Comparison of ENCODE assay signal across 6 worm cellular contexts in genomic region chrIII:8688438-8688946, ce11.
TF ChIP-seq lines count a peak whose summit lies in the region.

Gene hadb-1, minus strand, starts transcription at chrIII:8688488.

TF ChIP-seq in whole organism, L1 larva, 84 proteins besides CTCF, POLR2A, EP300 and RAD21 (continues in another document):
- TF ChIP-seq elt-3 (tag; optimal IDR thresholded peaks at IDR 0.05; lab: Kevin White, UChicago), result peak in 1 of 6 experiments; percentile 66
- TF ChIP-seq nhr-20 (tag; optimal IDR thresholded peaks at IDR 0.05; lab: Kevin White, UChicago), result peak; percentile 54
- TF ChIP-seq efl-1 (optimal IDR thresholded peaks at IDR 0.05; lab: Kevin White, UChicago), result no peak
- peak in 1 of 2 experiments; percentile 53 for TF ChIP-seq efl-1 (GFP tag; optimal IDR thresholded peaks at IDR 0.05 in 1 of 2; lab: Kevin White, UChicago)
- TF ChIP-seq lin-35 (GFP tag; optimal IDR thresholded peaks at IDR 0.05; lab: Kevin White, UChicago), result peak in 1 of 2 experiments; percentile 28
- TF ChIP-seq ztf-4 (tag; optimal IDR thresholded peaks at IDR 0.05; lab: Kevin White, UChicago), result no peak
- TF ChIP-seq dpl-1 (GFP tag; optimal IDR thresholded peaks at IDR 0.05; lab: Kevin White, UChicago), result peak in 1 of 3 experiments; percentile 19
- no peak for TF ChIP-seq skn-1 (tag; optimal IDR thresholded peaks at IDR 0.05; lab: Kevin White, UChicago)
- no peak for TF ChIP-seq ceh-63 (GFP tag; optimal IDR thresholded peaks at IDR 0.05; lab: Kevin White, UChicago)
- peak; percentile 81 for TF ChIP-seq lin-14 (GFP tag; optimal IDR thresholded peaks at IDR 0.05; lab: Kevin White, UChicago)
- TF ChIP-seq nhr-71 (tag; optimal IDR thresholded peaks at IDR 0.05; lab: Kevin White, UChicago), result peak; percentile 38
- no peak for TF ChIP-seq ceh-82 (tag; optimal IDR thresholded peaks at IDR 0.05; lab: Kevin White, UChicago)
- no peak for TF ChIP-seq lin-39 (tag; optimal IDR thresholded peaks at IDR 0.05; lab: Kevin White, UChicago)
- no peak for TF ChIP-seq zip-4 (GFP tag; optimal IDR thresholded peaks at IDR 0.05; lab: Kevin White, UChicago)
- TF ChIP-seq F16B12.6 (tag; optimal IDR thresholded peaks at IDR 0.05; lab: Kevin White, UChicago), result no peak

TF ChIP-seq in whole organism, L2 larva, 48 proteins besides CTCF, POLR2A, EP300 and RAD21 (continues in another document):
- no peak for TF ChIP-seq elt-3 (tag; optimal IDR thresholded peaks at IDR 0.05; lab: Kevin White, UChicago)
- peak; percentile 60 for TF ChIP-seq nhr-25 (tag; optimal IDR thresholded peaks at IDR 0.05; lab: Kevin White, UChicago)
- TF ChIP-seq nhr-6 (tag; optimal IDR thresholded peaks at IDR 0.05; lab: Kevin White, UChicago), result no peak
- no peak for TF ChIP-seq ceh-82 (tag; optimal IDR thresholded peaks at IDR 0.05; lab: Kevin White, UChicago)
- TF ChIP-seq C34F6.9 (tag; optimal IDR thresholded peaks at IDR 0.05; lab: Kevin White, UChicago), result peak; percentile 9
- no peak for TF ChIP-seq nhr-237 (tag; optimal IDR thresholded peaks at IDR 0.05; lab: Kevin White, UChicago)
- no peak for TF ChIP-seq peb-1 (tag; optimal IDR thresholded peaks at IDR 0.05; lab: Kevin White, UChicago)
- no peak for TF ChIP-seq ztf-11 (tag; optimal IDR thresholded peaks at IDR 0.05; lab: Kevin White, UChicago)
- TF ChIP-seq nhr-77 (tag; optimal IDR thresholded peaks at IDR 0.05; lab: Kevin White, UChicago), result no peak
- peak; percentile 12 for TF ChIP-seq F13H6.1 (tag; optimal IDR thresholded peaks at IDR 0.05; lab: Kevin White, UChicago)
- peak in 1 of 2 experiments; percentile 20 for TF ChIP-seq lsy-2 (tag; optimal IDR thresholded peaks at IDR 0.05; lab: Kevin White, UChicago)
- no peak for TF ChIP-seq lin-13 (GFP tag; optimal IDR thresholded peaks at IDR 0.05; lab: Kevin White, UChicago)
- no peak for TF ChIP-seq ama-1 (optimal IDR thresholded peaks at IDR 0.05; lab: Kevin White, UChicago)
- peak; percentile 45 for TF ChIP-seq sma-3 (GFP tag; optimal IDR thresholded peaks at IDR 0.05; lab: Kevin White, UChicago)
- no peak for TF ChIP-seq nhr-10 (tag; optimal IDR thresholded peaks at IDR 0.05; lab: Kevin White, UChicago)
- no peak for TF ChIP-seq nhr-11 (tag; optimal IDR thresholded peaks at IDR 0.05; lab: Kevin White, UChicago)

TF ChIP-seq in whole organism, L3 larva, 47 proteins besides CTCF, POLR2A, EP300 and RAD21:
- TF ChIP-seq nhr-43 (tag; optimal IDR thresholded peaks at IDR 0.05; lab: Kevin White, UChicago; ENCODE audit: poor library complexity, severe bottlenecking) (peak; percentile 55), fkh-2 (tag; optimal IDR thresholded peaks at IDR 0.05; lab: Kevin White, UChicago) (no peak), unc-39 (tag; optimal IDR thresholded peaks at IDR 0.05; lab: Kevin White, UChicago) (no peak), eor-1 (tag; optimal IDR thresholded peaks at IDR 0.05; lab: Kevin White, UChicago) (peak in 1 of 2 experiments; percentile 33), snpc-4 (tag; optimal IDR thresholded peaks at IDR 0.05; lab: Kevin White, UChicago) (no peak), sea-2 (GFP tag; optimal IDR thresholded peaks at IDR 0.05; lab: Kevin White, UChicago) (no peak), lin-15B (tag; optimal IDR thresholded peaks at IDR 0.05; lab: Kevin White, UChicago) (no peak), pqm-1 (tag; optimal IDR thresholded peaks at IDR 0.05; lab: Kevin White, UChicago) (peak; percentile 52), nhr-25 (tag; optimal IDR thresholded peaks at IDR 0.05; lab: Kevin White, UChicago) (peak; percentile 28), fos-1 (tag; optimal IDR thresholded peaks at IDR 0.05; lab: Kevin White, UChicago) (no peak), nhr-23 (tag; optimal IDR thresholded peaks at IDR 0.05; lab: Kevin White, UChicago) (peak; percentile 39), hmg-11 (tag; optimal IDR thresholded peaks at IDR 0.05; lab: Kevin White, UChicago) (no peak), nfya-1 (tag; optimal IDR thresholded peaks at IDR 0.05; lab: Kevin White, UChicago; ENCODE audit: insufficient read depth) (peak; percentile 28), elt-2 (tag; optimal IDR thresholded peaks at IDR 0.05; lab: Kevin White, UChicago) (peak; percentile 75), ceh-28 (tag; optimal IDR thresholded peaks at IDR 0.05; lab: Kevin White, UChicago) (no peak)

TF ChIP-seq in whole organism, L4 larva, 104 proteins besides CTCF, POLR2A, EP300 and RAD21 (continues in another document):
- no peak for TF ChIP-seq mes-2 (tag; optimal IDR thresholded peaks at IDR 0.05; lab: Kevin White, UChicago; ENCODE audit: poor library complexity, severe bottlenecking)
- no peak for TF ChIP-seq dmd-9 (GFP tag; IDR thresholded peaks at IDR 0.05; lab: Robert Waterston, UW)
- TF ChIP-seq Y105C5A.15 (GFP tag; IDR thresholded peaks at IDR 0.05; lab: Robert Waterston, UW), result no peak
- no peak for TF ChIP-seq F49E8.2 (tag; optimal IDR thresholded peaks at IDR 0.05; lab: Kevin White, UChicago; ENCODE audit: borderline replicate concordance)
- no peak for TF ChIP-seq nhr-41 (GFP tag; IDR thresholded peaks at IDR 0.05; lab: Robert Waterston, UW)
- no peak for TF ChIP-seq duxl-1 (tag; optimal IDR thresholded peaks at IDR 0.05; lab: Kevin White, UChicago; ENCODE audit: poor library complexity)
- peak; percentile 81 for TF ChIP-seq hlh-30 (tag; optimal IDR thresholded peaks at IDR 0.05; lab: Kevin White, UChicago; ENCODE audit: insufficient read depth)
- peak; percentile 65 for TF ChIP-seq mep-1 (tag; optimal IDR thresholded peaks at IDR 0.05; lab: Kevin White, UChicago)
- TF ChIP-seq fos-1 (tag; optimal IDR thresholded peaks at IDR 0.05; lab: Kevin White, UChicago), result no peak
- no peak for TF ChIP-seq Y48G9A.11 (GFP tag; IDR thresholded peaks at IDR 0.05; lab: Robert Waterston, UW)
- TF ChIP-seq T20F7.1 (GFP tag; optimal IDR thresholded peaks at IDR 0.05; lab: Kevin White, UChicago), result peak; percentile 37
- no peak for TF ChIP-seq sdz-12 (GFP tag; optimal IDR thresholded peaks at IDR 0.05; lab: Kevin White, UChicago)
- TF ChIP-seq lin-38 (GFP tag; IDR thresholded peaks at IDR 0.05; lab: Robert Waterston, UW), result no peak
- no peak for TF ChIP-seq unc-39 (tag; optimal IDR thresholded peaks at IDR 0.05; lab: Kevin White, UChicago)
- 0 out of 2 replicates have a peak, but pooled peaks have one; percentile 40 for TF ChIP-seq tra-1 (GFP tag; IDR thresholded peaks at IDR 0.05; lab: Robert Waterston, UW)
- no peak for TF ChIP-seq lin-13 (GFP tag; optimal IDR thresholded peaks at IDR 0.05; lab: Kevin White, UChicago)
- no peak for TF ChIP-seq zfp-2 (tag; optimal IDR thresholded peaks at IDR 0.05; lab: Kevin White, UChicago)

TF ChIP-seq in whole organism, late embryonic, 69 proteins besides CTCF, POLR2A, EP300 and RAD21:
- TF ChIP-seq nfya-1 (tag; optimal IDR thresholded peaks at IDR 0.05; lab: Kevin White, UChicago) (no peak), tbx-7 (tag; optimal IDR thresholded peaks at IDR 0.05; lab: Kevin White, UChicago) (no peak), pag-3 (tag; optimal IDR thresholded peaks at IDR 0.05; lab: Kevin White, UChicago; ENCODE audit: borderline replicate concordance) (no peak), ceh-45 (GFP tag; IDR thresholded peaks at IDR 0.05; lab: Robert Waterston, UW) (no peak), gmeb-2 (tag; optimal IDR thresholded peaks at IDR 0.05; lab: Kevin White, UChicago) (no peak), hlh-6 (tag; optimal IDR thresholded peaks at IDR 0.05; lab: Kevin White, UChicago) (no peak), ceh-24 (tag; optimal IDR thresholded peaks at IDR 0.05; lab: Kevin White, UChicago) (no peak), F13H6.1 (tag; optimal IDR thresholded peaks at IDR 0.05; lab: Kevin White, UChicago) (no peak), ttx-3 (tag; optimal IDR thresholded peaks at IDR 0.05; lab: Kevin White, UChicago) (no peak), elt-2 (tag; optimal IDR thresholded peaks at IDR 0.05; lab: Kevin White, UChicago) (peak; percentile 47), unc-55 (GFP tag; optimal IDR thresholded peaks at IDR 0.05; lab: Kevin White, UChicago) (peak; percentile 22), sdc-2 (tag; optimal IDR thresholded peaks at IDR 0.05; lab: Kevin White, UChicago) (no peak), eyg-1 (tag; optimal IDR thresholded peaks at IDR 0.05; lab: Kevin White, UChicago) (no peak)

TF ChIP-seq in whole organism, young adult, 124 proteins besides CTCF, POLR2A, EP300 and RAD21 (continues in another document):
- TF ChIP-seq tbx-9 (tag; optimal IDR thresholded peaks at IDR 0.05; lab: Kevin White, UChicago; ENCODE audit: borderline replicate concordance) (no peak), Y53F4B.3 (GFP tag; IDR thresholded peaks at IDR 0.05; lab: Robert Waterston, UW) (no peak), unc-130 (GFP tag; optimal IDR thresholded peaks at IDR 0.05; lab: Kevin White, UChicago) (no peak), nhr-27 (tag; optimal IDR thresholded peaks at IDR 0.05; lab: Kevin White, UChicago) (no peak), ceh-100 (GFP tag; IDR thresholded peaks at IDR 0.05; lab: Robert Waterston, UW) (no peak), T26A5.8 (tag; optimal IDR thresholded peaks at IDR 0.05; lab: Kevin White, UChicago) (no peak), let-526 (GFP tag; IDR thresholded peaks at IDR 0.05; lab: Robert Waterston, UW) (0 out of 2 replicates have a peak, but pooled peaks have one; percentile 22), F22D6.2 (tag; optimal IDR thresholded peaks at IDR 0.05; lab: Kevin White, UChicago) (no peak), let-607 (tag; optimal IDR thresholded peaks at IDR 0.05; lab: Kevin White, UChicago) (no peak), fkh-3 (tag; optimal IDR thresholded peaks at IDR 0.05; lab: Kevin White, UChicago) (no peak), unc-62 (GFP tag; optimal IDR thresholded peaks at IDR 0.05; lab: Kevin White, UChicago) (no peak), mel-28 (tag; optimal IDR thresholded peaks at IDR 0.05; lab: Kevin White, UChicago; ENCODE audit: borderline replicate concordance) (no peak), bed-2 (GFP tag; IDR thresholded peaks at IDR 0.05; lab: Robert Waterston, UW) (no peak), ztf-28 (GFP tag; IDR thresholded peaks at IDR 0.05; lab: Robert Waterston, UW) (no peak), mxl-1 (tag; optimal IDR thresholded peaks at IDR 0.05; lab: Kevin White, UChicago) (no peak), ztf-18 (tag; optimal IDR thresholded peaks at IDR 0.05; lab: Kevin White, UChicago) (no peak), lin-26 (GFP tag; IDR thresholded peaks at IDR 0.05; lab: Robert Waterston, UW) (0 out of 2 replicates have a peak, but pooled peaks have one; percentile 7), B0019.2 (GFP tag; conservative IDR thresholded peaks at IDR 0.05; lab: Robert Waterston, UW) (no peak), F39B2.1 (GFP tag; IDR thresholded peaks at IDR 0.05; lab: Robert Waterston, UW) (no peak), aptf-2 (GFP tag; conservative IDR thresholded peaks at IDR 0.05; lab: Robert Waterston, UW) (no peak), madf-8 (GFP tag; conservative IDR thresholded peaks at IDR 0.05; lab: Robert Waterston, UW) (no peak), lir-1 (GFP tag; conservative IDR thresholded peaks at IDR 0.05; lab: Robert Waterston, UW) (0 out of 2 replicates have a peak, but pooled peaks have one; percentile 7), egl-18 (GFP tag; IDR thresholded peaks at IDR 0.05; lab: Robert Waterston, UW) (no peak), nfyb-1 (GFP tag; IDR thresholded peaks at IDR 0.05; lab: Robert Waterston, UW) (no peak), tbp1 (GFP tag; optimal IDR thresholded peaks at IDR 0.05; lab: Kevin White, UChicago) (no peak), ztf-22 (GFP tag; optimal IDR thresholded peaks at IDR 0.05; lab: Kevin White, UChicago) (no peak)
